Fruit fly (Drosophila melanogaster): ENCODE measurements around the gene Sec3.

DNA sequence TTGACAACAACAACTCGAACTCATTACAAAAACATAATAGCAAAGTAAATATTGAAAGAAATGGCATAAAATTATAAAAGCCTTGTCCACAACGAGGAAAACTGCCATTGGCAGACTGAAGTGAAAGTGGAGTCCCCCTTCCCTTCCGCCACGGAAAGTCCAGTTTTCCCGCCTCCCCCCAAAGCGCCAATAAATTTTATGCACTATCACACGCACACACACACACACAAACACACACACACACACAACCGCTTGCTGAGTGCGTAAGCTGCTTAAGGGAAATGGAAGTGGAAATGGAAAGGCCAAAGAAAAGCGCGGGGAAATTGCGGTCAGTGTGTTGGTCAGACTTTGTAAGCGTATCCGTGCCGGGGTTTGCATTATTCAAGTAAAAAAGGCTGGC is 37.5 kb upstream of the Sec3 start:
- no peak for TF ChIP-seq OdsH (GFP tag; optimal IDR thresholded peaks at IDR 0.05)
- no peak for TF ChIP-seq Jra (GFP tag; optimal IDR thresholded peaks at IDR 0.05)
